Fruit fly (Drosophila melanogaster) whole organism, embryonic: ENCODE results near the gene Arp2.

Experiments used
- CG12744 ChIP-seq: fragments of 200-800 bp; sonication (Bioruptor generic); optimal IDR thresholded peaks from 2 replicates; lab custom pipeline; 2016; ENCODE audit warnings: missing biosample characterization, missing genetic modification characterization
- CG15073 ChIP-seq: fragments of 200-800 bp; sonication (Bioruptor generic); optimal IDR thresholded peaks from 2 replicates; lab custom pipeline; 2016; ENCODE audit warnings: missing biosample characterization, missing genetic modification characterization
- CG31388 ChIP-seq: fragments of 200-800 bp; sonication (Bioruptor generic); optimal IDR thresholded peaks from 2 replicates; lab custom pipeline; 2016; ENCODE audit warnings: missing biosample characterization, missing genetic modification characterization
- CG3281 ChIP-seq: fragments of 200-800 bp; sonication (Bioruptor generic); optimal IDR thresholded peaks from 3 replicates; lab custom pipeline; 2017; ENCODE audit warnings: missing biosample characterization, mild to moderate bottlenecking, missing genetic modification characterization
- CG6683 ChIP-seq: fragments of 200-800 bp; sonication (Bioruptor generic); optimal IDR thresholded peaks from 2 replicates; lab custom pipeline; 2017; ENCODE audit warnings: missing biosample characterization, mild to moderate bottlenecking, missing genetic modification characterization, missing genetic modification reagents
- CrebB ChIP-seq: fragments of 200-800 bp; sonication (Bioruptor generic); optimal IDR thresholded peaks from 3 replicates; lab custom pipeline; 2018; ENCODE audit warnings: missing biosample characterization, mild to moderate bottlenecking, missing genetic modification characterization
- croc ChIP-seq: fragments of 200-800 bp; sonication (Bioruptor generic); conservative IDR thresholded peaks from 3 replicates; pipeline ENCODE4 v1.3.6; 2022; ENCODE audit warnings: missing biosample characterization, missing genetic modification characterization

DNA sequence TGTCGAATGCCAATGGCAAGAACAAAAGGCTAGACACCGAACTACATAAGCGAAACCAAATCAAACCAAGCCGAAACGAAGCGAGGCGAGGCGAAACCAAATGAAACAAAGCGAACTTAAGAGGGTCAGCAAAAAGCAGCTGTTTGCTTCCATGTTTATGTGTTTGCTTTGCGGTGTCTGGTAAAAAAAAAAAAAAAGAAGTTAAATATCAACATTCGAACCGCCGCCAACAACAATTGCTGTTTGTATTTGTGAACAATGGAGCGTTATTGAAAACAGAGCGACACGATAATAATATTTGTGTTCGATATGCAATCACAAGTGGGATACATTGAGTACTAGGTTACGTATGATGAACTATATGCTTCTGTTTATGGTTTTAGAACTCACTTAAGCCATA lies 19.9 kb upstream of the Arp2 start:
- TF ChIP-seq CG3281 (peak; percentile 53), croc (GFP tag; lab: Robert Waterston, UW) (no peak), CG12744 (GFP tag; lab: Kevin White, UChicago) (peak; percentile 6), CrebB (tag; lab: Kevin White, UChicago) (peak; percentile 50), CG15073 (GFP tag; lab: Kevin White, UChicago) (no peak), CG31388 (GFP tag; lab: Kevin White, UChicago) (no peak), CG6683 (no peak)
